Worm (Caenorhabditis elegans): ENCODE data around the gene neg-1.
A peak's percentile ranks its signal among the peaks of the same experiment; 100 is the strongest.

The neg-1 gene

ce11 chrV:4373656-4374055 lies 1.0 kb downstream of the neg-1 start:
- no peak for TF ChIP-seq unc-39 (tag; optimal IDR thresholded peaks at IDR 0.05)
- peak; percentile 42 for TF ChIP-seq lin-38 (GFP tag; IDR thresholded peaks at IDR 0.05)

- TF ChIP-seq nhr-6 (tag; optimal IDR thresholded peaks at IDR 0.05) (no peak), lin-38 (GFP tag; IDR thresholded peaks at IDR 0.05) (no peak), arid-1 (GFP tag; conservative IDR thresholded peaks at IDR 0.05) (no peak), set-16 (GFP tag; IDR thresholded peaks at IDR 0.05) (peak; percentile 88), ceh-28 (tag; optimal IDR thresholded peaks at IDR 0.05) (no peak), fos-1 (tag; optimal IDR thresholded peaks at IDR 0.05) (no peak), ceh-82 (tag; optimal IDR thresholded peaks at IDR 0.05) (no peak)
Measured at ce11 chrV:4372986-4373385, 1.7 kb downstream of the neg-1 start.

ce11 chrV:4371309-4371933 lies 3.3 kb downstream of the neg-1 start, which contains the start of the genes gmpr-1 and fipp-1:
TSS of gene gmpr-1 (minus strand) at chrV:4371383.
TSS of gene fipp-1 (plus strand) at chrV:4371807.
- TF ChIP-seq hlh-30 (tag; optimal IDR thresholded peaks at IDR 0.05; ENCODE audit: insufficient read depth), result peak; percentile 42
- 0 out of 2 replicates have a peak, but pooled peaks have one; percentile 26 for TF ChIP-seq pha-4 (GFP tag; IDR thresholded peaks at IDR 0.05)
- TF ChIP-seq pha-4 (tag; optimal IDR thresholded peaks at IDR 0.05), result no peak
- peak; percentile 31; the same call in 1 of the 2 replicates for TF ChIP-seq lin-38 (GFP tag; IDR thresholded peaks at IDR 0.05)
- peak; percentile 67 for TF ChIP-seq pqm-1 (tag; optimal IDR thresholded peaks at IDR 0.05)
- TF ChIP-seq nhr-10 (tag; optimal IDR thresholded peaks at IDR 0.05), result no peak
- TF ChIP-seq dpl-1 (GFP tag; optimal IDR thresholded peaks at IDR 0.05), result peak; percentile 67
- peak; percentile 51 for TF ChIP-seq dve-1 (tag; optimal IDR thresholded peaks at IDR 0.05; ENCODE audit: insufficient read depth)
- peak; percentile 60 for TF ChIP-seq mes-2 (tag; optimal IDR thresholded peaks at IDR 0.05; ENCODE audit: poor library complexity, severe bottlenecking)
- TF ChIP-seq daf-16 (GFP tag; optimal IDR thresholded peaks at IDR 0.05), result no peak
- TF ChIP-seq daf-16 (tag; optimal IDR thresholded peaks at IDR 0.05), result no peak
- TF ChIP-seq lin-15B (tag; optimal IDR thresholded peaks at IDR 0.05), result no peak
- TF ChIP-seq hif-1 (tag; optimal IDR thresholded peaks at IDR 0.05), result peak in 1 of 2 experiments; percentile 21
- TF ChIP-seq tag-97 (GFP tag; IDR thresholded peaks at IDR 0.05), result no peak
- TF ChIP-seq zfp-2 (tag; optimal IDR thresholded peaks at IDR 0.05), result no peak
- peak; percentile 5 for TF ChIP-seq nhr-25 (tag; optimal IDR thresholded peaks at IDR 0.05; ENCODE audit: borderline replicate concordance, insufficient read depth)
- TF ChIP-seq attf-4 (tag; optimal IDR thresholded peaks at IDR 0.05), result no peak
- no peak for TF ChIP-seq nhr-102 (tag; optimal IDR thresholded peaks at IDR 0.05)
- TF ChIP-seq hmg-1.1 (GFP tag; IDR thresholded peaks at IDR 0.05), result peak; percentile 53
- TF ChIP-seq mdl-1 (tag; optimal IDR thresholded peaks at IDR 0.05), result peak in 1 of 2 experiments; percentile 8
- TF ChIP-seq Y48G9A.11 (GFP tag; IDR thresholded peaks at IDR 0.05), result peak; percentile 80
- TF ChIP-seq daf-8 (GFP tag; IDR thresholded peaks at IDR 0.05), result no peak
- TF ChIP-seq unc-39 (tag; optimal IDR thresholded peaks at IDR 0.05), result no peak
- no peak for TF ChIP-seq aha-1 (tag)
- no peak for TF ChIP-seq set-16 (GFP tag; IDR thresholded peaks at IDR 0.05)
- no peak for TF ChIP-seq dmd-8 (GFP tag; IDR thresholded peaks at IDR 0.05)
- peak; percentile 23 for TF ChIP-seq hlh-11 (tag; optimal IDR thresholded peaks at IDR 0.05)
- TF ChIP-seq nhr-76 (tag; optimal IDR thresholded peaks at IDR 0.05), result no peak
- TF ChIP-seq mxl-3 (GFP tag; optimal IDR thresholded peaks at IDR 0.05), result no peak
- no peak for TF ChIP-seq nhr-111 (GFP tag; optimal IDR thresholded peaks at IDR 0.05)
- TF ChIP-seq F26F4.8 (GFP tag; conservative IDR thresholded peaks at IDR 0.05), result no peak
- no peak for TF ChIP-seq ceh-32 (tag; optimal IDR thresholded peaks at IDR 0.05; ENCODE audit: poor library complexity)
- TF ChIP-seq ama-1 (optimal IDR thresholded peaks at IDR 0.05), result no peak
- no peak for TF ChIP-seq arid-1 (GFP tag; conservative IDR thresholded peaks at IDR 0.05)
- TF ChIP-seq Y75B8A.6 (GFP tag; IDR thresholded peaks at IDR 0.05), result no peak
- no peak for TF ChIP-seq daf-12 (tag; optimal IDR thresholded peaks at IDR 0.05)
- peak; percentile 99 for TF ChIP-seq T20F7.1 (GFP tag; optimal IDR thresholded peaks at IDR 0.05)
- TF ChIP-seq lsy-2 (tag; optimal IDR thresholded peaks at IDR 0.05), result peak in 1 of 2 experiments; percentile 73

Data from whole organism, L4 larva.